Fruit fly (Drosophila melanogaster) whole organism, prepupa: Measurements from ENCODE around the gene Pgant6.
A peak's percentile ranks its signal among the peaks of the same experiment; 100 is the strongest.

Experiments
- Blimp-1 ChIP-seq: fragments of 200-800 bp; sonication (Bioruptor generic); optimal IDR thresholded peaks from 3 replicates; lab custom pipeline; 2017; ENCODE audit warnings: missing biosample characterization, missing genetic modification characterization, mild to moderate bottlenecking, moderate library complexity, missing genetic modification reagents
- CG10669 ChIP-seq: fragments of 200-800 bp; sonication (Bioruptor generic); optimal IDR thresholded peaks from 3 replicates; lab custom pipeline; 2018; ENCODE audit warnings: missing biosample characterization, mild to moderate bottlenecking, missing genetic modification characterization, moderate library complexity
- CG11294 ChIP-seq: fragments of 200-800 bp; sonication (Bioruptor generic); IDR thresholded peaks from 2 replicates; pipeline ENCODE4 v1.3.6; 2022; ENCODE audit warnings: missing biosample characterization, missing genetic modification characterization
- CG11762 ChIP-seq: fragments of 200-800 bp; sonication (Bioruptor generic); optimal IDR thresholded peaks from 3 replicates; lab custom pipeline; 2016; ENCODE audit warnings: missing biosample characterization, missing genetic modification characterization; ENCODE audit not compliant: insufficient read depth
- CG15336 ChIP-seq: fragments of 200-800 bp; sonication (Bioruptor generic); IDR thresholded peaks from 2 replicates; pipeline ENCODE4 v1.3.6; 2022; ENCODE audit warnings: missing biosample characterization, missing genetic modification characterization
- CG16779 ChIP-seq: fragments of 200-800 bp; sonication (Bioruptor generic); optimal IDR thresholded peaks from 3 replicates; lab custom pipeline; 2017; ENCODE audit warnings: missing biosample characterization, mild to moderate bottlenecking, missing genetic modification characterization
- CG3032 ChIP-seq: fragments of 200-800 bp; optimal IDR thresholded peaks from 2 replicates; lab custom pipeline; 2019; ENCODE audit warnings: missing biosample characterization, mild to moderate bottlenecking, missing genetic modification characterization, moderate library complexity
- CG31627 ChIP-seq: fragments of 200-800 bp; sonication (Bioruptor generic); optimal IDR thresholded peaks from 3 replicates; lab custom pipeline; 2016; ENCODE audit warnings: missing biosample characterization, missing genetic modification characterization
- CG32006 ChIP-seq: fragments of 200-800 bp; sonication (Bioruptor generic); optimal IDR thresholded peaks from 3 replicates; lab custom pipeline; 2017; ENCODE audit warnings: missing biosample characterization, mild to moderate bottlenecking, missing genetic modification characterization
- CG34406 ChIP-seq: fragments of 200-800 bp; sonication (Bioruptor generic); optimal IDR thresholded peaks from 3 replicates; lab custom pipeline; 2016; ENCODE audit warnings: missing biosample characterization, missing genetic modification characterization
- CG3919 ChIP-seq: fragments of 200-800 bp; sonication (Bioruptor generic); optimal IDR thresholded peaks from 3 replicates; lab custom pipeline; 2016; ENCODE audit warnings: missing biosample characterization, missing genetic modification characterization
- CG6163 ChIP-seq: fragments of 200-800 bp; sonication (Bioruptor generic); IDR thresholded peaks from 3 replicates; pipeline ENCODE4 v1.3.6; 2022; ENCODE audit warnings: missing biosample characterization, missing genetic modification characterization
- CG6276 ChIP-seq: fragments of 200-800 bp; sonication (Bioruptor generic); optimal IDR thresholded peaks from 2 replicates; lab custom pipeline; 2017; ENCODE audit warnings: missing biosample characterization, mild to moderate bottlenecking, missing genetic modification characterization
- CG6854 ChIP-seq: fragments of 200-800 bp; sonication (Bioruptor generic); optimal IDR thresholded peaks from 2 replicates; lab custom pipeline; 2017; ENCODE audit warnings: missing biosample characterization, mild to moderate bottlenecking, missing genetic modification characterization
- CG7368 ChIP-seq: fragments of 200-800 bp; sonication (Bioruptor generic); optimal IDR thresholded peaks from 3 replicates; lab custom pipeline; 2016; ENCODE audit warnings: missing biosample characterization, missing genetic modification characterization
- CG8119 ChIP-seq: fragments of 200-800 bp; sonication (Bioruptor generic); IDR thresholded peaks from 3 replicates; pipeline ENCODE4 v1.3.6; 2022; ENCODE audit warnings: missing biosample characterization, missing genetic modification characterization
- CG8319 ChIP-seq: fragments of 200-800 bp; sonication (Bioruptor generic); optimal IDR thresholded peaks from 3 replicates; lab custom pipeline; 2016; ENCODE audit warnings: missing biosample characterization, missing genetic modification characterization
- CG8632 ChIP-seq: fragments of 200-800 bp; sonication (Bioruptor generic); optimal IDR thresholded peaks from 3 replicates; lab custom pipeline; 2016; ENCODE audit warnings: missing biosample characterization, missing genetic modification characterization
- CG9139 ChIP-seq: fragments of 200-800 bp; sonication (Bioruptor generic); optimal IDR thresholded peaks from 3 replicates; lab custom pipeline; 2017; ENCODE audit warnings: missing biosample characterization, mild to moderate bottlenecking, missing genetic modification characterization
- Eip75B ChIP-seq: fragments of 200-800 bp; sonication (Bioruptor generic); optimal IDR thresholded peaks from 3 replicates; lab custom pipeline; 2016; ENCODE audit warnings: missing biosample characterization, missing genetic modification characterization
- Eip93F ChIP-seq: fragments of 200-800 bp; sonication (Bioruptor generic); optimal IDR thresholded peaks from 2 replicates; lab custom pipeline; 2016; ENCODE audit warnings: missing biosample characterization, mild to moderate bottlenecking, missing genetic modification characterization
- Ets21C ChIP-seq: fragments of 200-800 bp; sonication (Bioruptor generic); optimal IDR thresholded peaks from 3 replicates; lab custom pipeline; 2016; ENCODE audit warnings: missing biosample characterization, missing genetic modification characterization
- Ets96B ChIP-seq: fragments of 200-800 bp; optimal IDR thresholded peaks from 2 replicates; lab custom pipeline; 2019; ENCODE audit warnings: missing biosample characterization, mild to moderate bottlenecking, missing genetic modification characterization, moderate library complexity
- Gug ChIP-seq: fragments of 200-800 bp; sonication (Bioruptor generic); IDR thresholded peaks from 2 replicates; pipeline ENCODE4 v1.3.6; 2022; ENCODE audit warnings: missing biosample characterization, missing genetic modification characterization
- Hr38 ChIP-seq: sonication (Bioruptor generic); optimal IDR thresholded peaks from 2 replicates; lab custom pipeline; 2016; ENCODE audit warnings: missing biosample characterization, missing genetic modification characterization
- Hr39 ChIP-seq: fragments of 200-800 bp; sonication (Bioruptor generic); optimal IDR thresholded peaks from 2 replicates; lab custom pipeline; 2016; ENCODE audit warnings: missing biosample characterization, missing genetic modification characterization
- OdsH ChIP-seq: fragments of 200-800 bp; sonication (Bioruptor generic); optimal IDR thresholded peaks from 3 replicates; lab custom pipeline; 2016; ENCODE audit warnings: missing biosample characterization, missing genetic modification characterization
- Smox ChIP-seq: fragments of 200-800 bp; sonication (Bioruptor generic); optimal IDR thresholded peaks from 3 replicates; lab custom pipeline; 2016; ENCODE audit warnings: missing biosample characterization, missing genetic modification characterization
- Sox102F ChIP-seq: fragments of 200-800 bp; sonication (Bioruptor generic); optimal IDR thresholded peaks from 2 replicates; lab custom pipeline; 2016; ENCODE audit warnings: missing biosample characterization, mild to moderate bottlenecking, missing genetic modification characterization
- Sox14 ChIP-seq: fragments of 200-800 bp; sonication (Bioruptor generic); optimal IDR thresholded peaks from 3 replicates; lab custom pipeline; 2016; ENCODE audit warnings: missing biosample characterization, missing genetic modification characterization
- Sox15 ChIP-seq: fragments of 200-800 bp; sonication (Bioruptor generic); optimal IDR thresholded peaks from 3 replicates; lab custom pipeline; 2016; ENCODE audit warnings: missing biosample characterization, missing genetic modification characterization
- achi ChIP-seq: fragments of 200-800 bp; sonication (Bioruptor generic); optimal IDR thresholded peaks from 3 replicates; lab custom pipeline; 2016; ENCODE audit warnings: missing biosample characterization, missing genetic modification characterization
- acj6 ChIP-seq: fragments of 200-800 bp; sonication (Bioruptor generic); optimal IDR thresholded peaks from 3 replicates; lab custom pipeline; 2016; ENCODE audit warnings: missing biosample characterization, missing genetic modification characterization
- dac ChIP-seq: fragments of 200-800 bp; sonication (Bioruptor generic); optimal IDR thresholded peaks from 2 replicates; lab custom pipeline; 2017; ENCODE audit warnings: missing biosample characterization, mild to moderate bottlenecking, missing genetic modification characterization
- dsx ChIP-seq: fragments of 200-800 bp; optimal IDR thresholded peaks from 3 replicates; lab custom pipeline; 2019; ENCODE audit warnings: missing biosample characterization, mild to moderate bottlenecking, missing genetic modification characterization, moderate library complexity; ENCODE audit not compliant: poor library complexity, severe bottlenecking
- eg ChIP-seq: fragments of 200-800 bp; sonication (Bioruptor generic); IDR thresholded peaks from 3 replicates; pipeline ENCODE4 v1.3.6; 2022; ENCODE audit warnings: missing biosample characterization, missing genetic modification characterization
- esn ChIP-seq: fragments of 200-800 bp; sonication (Bioruptor generic); optimal IDR thresholded peaks from 2 replicates; lab custom pipeline; 2016; ENCODE audit warnings: missing biosample characterization, mild to moderate bottlenecking, missing genetic modification characterization, moderate library complexity
- fd59A ChIP-seq: fragments of 200-800 bp; sonication (Bioruptor generic); optimal IDR thresholded peaks from 2 replicates; lab custom pipeline; 2017; ENCODE audit warnings: missing biosample characterization, mild to moderate bottlenecking, missing genetic modification characterization, missing genetic modification reagents
- fd85E ChIP-seq: fragments of 200-800 bp; sonication (Bioruptor generic); optimal IDR thresholded peaks from 3 replicates; lab custom pipeline; 2016; ENCODE audit warnings: missing biosample characterization, missing genetic modification characterization
- fkh ChIP-seq: fragments of 200-800 bp; sonication (Bioruptor generic); optimal IDR thresholded peaks from 3 replicates; lab custom pipeline; 2017; ENCODE audit warnings: missing biosample characterization, mild to moderate bottlenecking, missing genetic modification characterization, moderate library complexity
- lz ChIP-seq: fragments of 200-800 bp; sonication (Bioruptor generic); optimal IDR thresholded peaks from 3 replicates; lab custom pipeline; 2016; ENCODE audit warnings: missing biosample characterization, missing genetic modification characterization
- net ChIP-seq: fragments of 200-800 bp; sonication (Bioruptor generic); optimal IDR thresholded peaks from 3 replicates; lab custom pipeline; 2016; ENCODE audit warnings: missing biosample characterization, missing genetic modification characterization
- pdm3 ChIP-seq: fragments of 200-800 bp; sonication (Bioruptor generic); optimal IDR thresholded peaks from 3 replicates; lab custom pipeline; 2016; ENCODE audit warnings: missing biosample characterization, missing genetic modification characterization
- salr ChIP-seq, 2 experiments: fragments of 200-800 bp; sonication (Bioruptor generic); optimal IDR thresholded peaks; 3 replicates each; lab custom pipeline; 2016 to 2018; ENCODE audit warnings: missing biosample characterization in 2 of 2, missing genetic modification characterization in 2 of 2, mild to moderate bottlenecking in 1 of 2
- spab ChIP-seq: fragments of 200-800 bp; sonication (Bioruptor generic); optimal IDR thresholded peaks from 2 replicates; lab custom pipeline; 2017; ENCODE audit warnings: missing biosample characterization, mild to moderate bottlenecking, missing genetic modification characterization, missing genetic modification reagents
- ss ChIP-seq, 2 experiments: fragments of 200-800 bp; sonication (Bioruptor generic); optimal IDR thresholded peaks; 2 replicates in 1 of 2; 3 replicates in 1 of 2; lab custom pipeline; 2017 to 2018; ENCODE audit warnings: mild to moderate bottlenecking in 2 of 2, missing biosample characterization in 2 of 2, missing genetic modification characterization in 2 of 2, moderate library complexity in 1 of 2
- svp ChIP-seq: fragments of 200-800 bp; sonication (Bioruptor generic); peaks from one replicate; lab custom pipeline; 2016; ENCODE audit warnings: missing biosample characterization, missing genetic modification characterization
- topi ChIP-seq: fragments of 200-800 bp; sonication (Bioruptor generic); optimal IDR thresholded peaks from 3 replicates; lab custom pipeline; 2016; ENCODE audit warnings: missing biosample characterization, missing genetic modification characterization
- vri ChIP-seq: fragments of 200-800 bp; sonication (Bioruptor generic); optimal IDR thresholded peaks from 3 replicates; lab custom pipeline; 2016; ENCODE audit warnings: missing biosample characterization, mild to moderate bottlenecking, missing genetic modification characterization

Pgant6 gene

DNA sequence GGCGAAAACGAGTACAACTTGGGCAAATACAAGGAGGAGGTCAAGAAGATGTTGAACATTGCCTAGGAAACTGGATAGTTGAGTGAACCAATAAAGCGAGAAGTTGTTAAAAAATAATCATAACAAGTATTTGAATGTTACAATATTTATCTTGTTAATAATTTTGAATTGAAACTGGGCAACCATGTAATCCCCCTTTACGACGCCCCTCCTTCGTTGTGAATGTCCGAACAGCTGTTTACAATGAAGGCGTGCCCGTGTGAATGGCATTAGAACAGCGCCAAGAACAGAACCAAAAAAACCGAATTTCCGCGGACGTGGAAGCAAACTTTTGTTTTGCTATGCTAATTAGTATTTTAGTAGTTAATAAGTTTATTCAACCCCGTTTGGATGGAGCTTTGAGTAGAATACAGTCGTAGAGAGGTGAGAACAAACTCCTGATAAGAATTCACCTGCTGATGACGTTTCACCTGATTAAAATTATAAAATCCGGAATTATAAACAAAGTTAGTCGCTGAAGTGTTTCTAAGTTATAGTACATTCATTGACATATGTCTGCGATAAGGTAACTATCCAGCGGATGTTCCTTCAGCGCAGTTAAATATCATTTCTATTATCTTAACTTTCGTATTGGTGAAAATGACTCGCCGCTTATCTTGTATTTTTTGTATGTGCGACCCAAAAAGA, at the start of gene Pgant6:
TSS of gene Pgant6 (plus strand) at position 265 of the 687 bp plus-strand sequence.
- no peak for TF ChIP-seq dsx (GFP tag; lab: Kevin White, UChicago)
- no peak for TF ChIP-seq Sox15 (GFP tag; lab: Kevin White, UChicago)
- TF ChIP-seq CG31627, result peak; percentile 7
- no peak for TF ChIP-seq CG11294 (GFP tag; lab: Robert Waterston, UW)
- TF ChIP-seq acj6 (GFP tag; lab: Kevin White, UChicago), result no peak
- no peak for TF ChIP-seq CG8632 (GFP tag; lab: Kevin White, UChicago)
- TF ChIP-seq achi (GFP tag; lab: Kevin White, UChicago), result no peak
- no peak for TF ChIP-seq fd85E (GFP tag; lab: Kevin White, UChicago)
- no peak for TF ChIP-seq topi
- TF ChIP-seq CG10669 (GFP tag; lab: Kevin White, UChicago), result no peak
- TF ChIP-seq Gug, result no peak
- TF ChIP-seq Blimp-1 (GFP tag; lab: Kevin White, UChicago), result no peak
- TF ChIP-seq lz (GFP tag; lab: Kevin White, UChicago), result peak; percentile 2
- no peak for TF ChIP-seq CG34406 (GFP tag; lab: Kevin White, UChicago)
- no peak for TF ChIP-seq CG32006 (GFP tag; lab: Kevin White, UChicago)
- peak; percentile 62 for TF ChIP-seq vri
- TF ChIP-seq dac, result no peak
- no peak for TF ChIP-seq CG8119 (GFP tag; lab: Robert Waterston, UW)
- TF ChIP-seq fkh (GFP tag; lab: Kevin White, UChicago), result no peak
- no peak for TF ChIP-seq CG7368 (GFP tag; lab: Kevin White, UChicago)
- no peak for TF ChIP-seq salr (GFP tag; optimal IDR thresholded peaks at IDR 0.05; lab: Kevin White, UChicago)
- TF ChIP-seq fd59A (GFP tag; lab: Kevin White, UChicago), result no peak
- no peak for TF ChIP-seq CG16779 (tag; lab: Kevin White, UChicago)
- TF ChIP-seq Eip75B (GFP tag; lab: Kevin White, UChicago), result no peak
- TF ChIP-seq esn, result peak; percentile 18
- no peak for TF ChIP-seq Sox102F
- TF ChIP-seq CG3032 (tag; lab: Kevin White, UChicago), result peak; percentile 18
- no peak for TF ChIP-seq pdm3 (GFP tag; lab: Kevin White, UChicago)
- no peak for TF ChIP-seq Hr38 (GFP tag; lab: Kevin White, UChicago)
- no peak for TF ChIP-seq CG11762 (GFP tag; lab: Kevin White, UChicago)
- TF ChIP-seq Eip93F (GFP tag; lab: Kevin White, UChicago), result no peak
- no peak for TF ChIP-seq CG6854 (GFP tag; lab: Kevin White, UChicago)
- TF ChIP-seq CG6276 (GFP tag; lab: Kevin White, UChicago), result no peak
- no peak for TF ChIP-seq CG6163 (GFP tag; lab: Robert Waterston, UW)
- TF ChIP-seq Hr39, result no peak
- no peak for TF ChIP-seq spab
- TF ChIP-seq CG9139 (GFP tag; lab: Kevin White, UChicago), result no peak

DNA sequence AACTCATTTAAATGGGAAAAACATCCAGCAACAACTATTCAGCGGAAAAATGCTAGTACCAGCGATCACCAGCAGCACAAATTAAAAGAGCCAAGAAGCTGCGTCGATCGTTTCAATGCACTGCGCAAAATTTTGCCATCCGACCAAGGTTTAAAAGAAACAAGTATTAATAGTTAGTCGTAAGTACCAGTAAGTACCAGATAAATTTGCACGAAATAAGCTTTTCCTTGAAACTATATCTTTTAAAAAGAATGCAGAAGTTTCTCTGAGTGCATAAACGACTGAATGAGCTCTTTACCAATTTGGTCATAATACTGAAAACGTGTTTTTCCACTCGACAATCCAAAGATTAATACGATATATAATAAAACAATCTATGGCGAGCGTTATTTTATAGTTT, 48.8 kb upstream of the Pgant6 start:
- no peak for TF ChIP-seq CG34406 (GFP tag; lab: Kevin White, UChicago)
- TF ChIP-seq ss (GFP tag; optimal IDR thresholded peaks at IDR 0.05; lab: Kevin White, UChicago), result no peak
- TF ChIP-seq Hr39, result peak; percentile 62
- TF ChIP-seq fd85E (GFP tag; lab: Kevin White, UChicago), result no peak
- peak; percentile 89 for TF ChIP-seq eg (GFP tag; lab: Robert Waterston, UW)
- peak; percentile 23 for TF ChIP-seq Sox14 (GFP tag; lab: Kevin White, UChicago)
- TF ChIP-seq OdsH (GFP tag; lab: Kevin White, UChicago), result peak; percentile 61
- peak; percentile 36 for TF ChIP-seq achi (GFP tag; lab: Kevin White, UChicago)
- TF ChIP-seq CG16779 (tag; lab: Kevin White, UChicago), result no peak
- no peak for TF ChIP-seq dac
- TF ChIP-seq Smox (GFP tag; lab: Kevin White, UChicago), result peak; percentile 2
- TF ChIP-seq CG3032 (tag; lab: Kevin White, UChicago), result no peak
- peak; percentile 2 for TF ChIP-seq CG8319 (GFP tag; lab: Kevin White, UChicago)
- peak; percentile 64 for TF ChIP-seq Gug
- TF ChIP-seq Blimp-1 (GFP tag; lab: Kevin White, UChicago), result no peak
- no peak for TF ChIP-seq svp
- peak; percentile 77 for TF ChIP-seq CG15336
- TF ChIP-seq Ets96B (tag; lab: Kevin White, UChicago), result no peak
- peak; percentile 18 for TF ChIP-seq topi
- peak; percentile 38 for TF ChIP-seq net
- TF ChIP-seq CG11762 (GFP tag; lab: Kevin White, UChicago), result peak; percentile 32
- no peak for TF ChIP-seq esn
- TF ChIP-seq Ets21C (GFP tag; lab: Kevin White, UChicago), result peak; percentile 10
- TF ChIP-seq CG6276 (GFP tag; lab: Kevin White, UChicago), result peak; percentile 64
- TF ChIP-seq CG3919 (GFP tag; lab: Kevin White, UChicago), result peak; percentile 54
